Fruit fly (Drosophila melanogaster): ENCODE results near the gene MnM.

Gene MnM

DNA sequence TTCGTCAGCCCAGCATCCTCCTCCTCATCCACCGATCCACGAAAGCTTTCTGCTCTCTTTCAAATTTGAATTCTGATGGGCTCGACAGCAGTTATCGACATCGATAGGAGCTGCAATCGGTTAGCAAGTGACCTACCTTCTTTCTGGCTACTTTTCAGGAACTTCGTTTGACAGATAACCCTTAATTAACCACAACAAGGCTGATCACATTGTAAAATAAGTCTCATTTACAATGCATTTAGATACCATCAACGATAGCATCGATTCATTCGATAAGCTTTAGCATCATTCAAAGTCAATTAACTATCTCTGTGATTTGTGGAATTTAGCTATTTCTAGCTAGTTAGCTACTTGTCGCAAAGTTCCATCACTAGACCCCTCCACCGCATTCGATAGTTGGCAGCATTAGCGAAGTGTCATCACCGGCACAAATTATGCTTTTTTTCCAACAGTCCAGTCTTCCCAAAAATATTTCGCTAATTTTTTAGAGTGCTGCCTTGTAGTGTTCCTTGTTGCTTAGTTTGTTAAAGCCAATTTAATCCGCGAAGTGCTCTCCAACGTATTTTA, at the start of gene MnM, which contains the start of gene Girdin (continued):
- peak; percentile 21; the same call in 1 of the 3 replicates for TF ChIP-seq tgo (GFP tag; IDR thresholded peaks at IDR 0.05)
- no peak for TF ChIP-seq ttk (GFP tag; IDR thresholded peaks at IDR 0.05)
- TF ChIP-seq Doc2 (GFP tag; IDR thresholded peaks at IDR 0.05): no peak
- no peak for TF ChIP-seq Gsc (GFP tag; IDR thresholded peaks at IDR 0.05)
- TF ChIP-seq lilli (GFP tag; optimal IDR thresholded peaks at IDR 0.05): peak; percentile 87
- TF ChIP-seq jumu (GFP tag; optimal IDR thresholded peaks at IDR 0.05): peak; percentile 86
- no peak for TF ChIP-seq eyg (GFP tag; optimal IDR thresholded peaks at IDR 0.05)
- TF ChIP-seq CG4328 (GFP tag; optimal IDR thresholded peaks at IDR 0.05): no peak
- TF ChIP-seq trh (GFP tag; optimal IDR thresholded peaks at IDR 0.05): peak; percentile 17
- no peak for TF ChIP-seq tio (GFP tag; optimal IDR thresholded peaks at IDR 0.05)
- no peak for TF ChIP-seq CG17612 (GFP tag; IDR thresholded peaks at IDR 0.05)
- TF ChIP-seq ara (GFP tag; IDR thresholded peaks at IDR 0.05): peak; percentile 30; the same call in 1 of the 2 replicates
- TF ChIP-seq CG9876 (GFP tag; optimal IDR thresholded peaks at IDR 0.05): peak; percentile 60
- peak; percentile 19 for TF ChIP-seq Six4 (GFP tag; optimal IDR thresholded peaks at IDR 0.05)
- TF ChIP-seq HmgD (GFP tag; optimal IDR thresholded peaks at IDR 0.05): peak; percentile 95
- TF ChIP-seq Aef1 (GFP tag; IDR thresholded peaks at IDR 0.05): 0 out of 3 replicates have a peak, but pooled peaks have one; percentile 21
- no peak for TF ChIP-seq CG18476 (GFP tag; optimal IDR thresholded peaks at IDR 0.05)
- TF ChIP-seq sens (GFP tag): peak; percentile 71
- TF ChIP-seq Hr51 (GFP tag; optimal IDR thresholded peaks at IDR 0.05): peak in 1 of 2 experiments; percentile 74
- TF ChIP-seq E2f1 (GFP tag; IDR thresholded peaks at IDR 0.05): peak; percentile 25; the same call in 1 of the 2 replicates
- TF ChIP-seq CG11723 (GFP tag; optimal IDR thresholded peaks at IDR 0.05): no peak
- peak; percentile 72 for TF ChIP-seq Lhr (GFP tag; optimal IDR thresholded peaks at IDR 0.05)
- TF ChIP-seq Dp (GFP tag; optimal IDR thresholded peaks at IDR 0.05): peak; percentile 84
- TF ChIP-seq Dip2 (GFP tag; IDR thresholded peaks at IDR 0.05): no peak
- peak in 1 of 3 experiments; percentile 58 for TF ChIP-seq lola (GFP tag; optimal IDR thresholded peaks at IDR 0.05)
- peak; percentile 75 for TF ChIP-seq Abd-B (GFP tag; optimal IDR thresholded peaks at IDR 0.05)
- no peak for TF ChIP-seq aop (GFP tag; IDR thresholded peaks at IDR 0.05)
- peak; percentile 75 for TF ChIP-seq hbn (GFP tag; IDR thresholded peaks at IDR 0.05; ENCODE audit: partially characterized antibody)
- TF ChIP-seq Vsx1 (GFP tag; optimal IDR thresholded peaks at IDR 0.05): no peak
- peak; percentile 64 for TF ChIP-seq CG10543 (GFP tag; optimal IDR thresholded peaks at IDR 0.05)
- TF ChIP-seq run (tag; optimal IDR thresholded peaks at IDR 0.05): no peak
- TF ChIP-seq CG12104 (GFP tag; optimal IDR thresholded peaks at IDR 0.05): peak; percentile 41
- peak; percentile 65 for TF ChIP-seq phol (tag; optimal IDR thresholded peaks at IDR 0.05)
- TF ChIP-seq Nf-YB (GFP tag; optimal IDR thresholded peaks at IDR 0.05): no peak
- no peak for TF ChIP-seq gsb (GFP tag; IDR thresholded peaks at IDR 0.05)
- no peak for TF ChIP-seq CG12219 (GFP tag; optimal IDR thresholded peaks at IDR 0.05)
- no peak for TF ChIP-seq Oaz (GFP tag; IDR thresholded peaks at IDR 0.05)
- no peak for TF ChIP-seq cato (GFP tag; optimal IDR thresholded peaks at IDR 0.05; ENCODE audit: borderline replicate concordance)
- TF ChIP-seq al (GFP tag; IDR thresholded peaks at IDR 0.05): peak; percentile 44; the same call in 1 of the 2 replicates
- TF ChIP-seq tna (GFP tag; IDR thresholded peaks at IDR 0.05; ENCODE audit: partially characterized antibody): peak; percentile 43; the same call in 1 of the 2 replicates
- TF ChIP-seq CG2202 (tag; optimal IDR thresholded peaks at IDR 0.05): no peak
- peak; percentile 43 for TF ChIP-seq CG10654 (GFP tag; optimal IDR thresholded peaks at IDR 0.05)
- TF ChIP-seq CG8359 (GFP tag; optimal IDR thresholded peaks at IDR 0.05; ENCODE audit: borderline replicate concordance): no peak
- no peak for TF ChIP-seq slou (GFP tag; optimal IDR thresholded peaks at IDR 0.05)
- TF ChIP-seq vfl (GFP tag; optimal IDR thresholded peaks at IDR 0.05): peak; percentile 56
- TF ChIP-seq crc (GFP tag; optimal IDR thresholded peaks at IDR 0.05): peak; percentile 0
- peak; percentile 64 for TF ChIP-seq CG33213 (GFP tag; optimal IDR thresholded peaks at IDR 0.05)
- no peak for TF ChIP-seq Adf1 (GFP tag; IDR thresholded peaks at IDR 0.05)
- no peak for TF ChIP-seq CG3726 (GFP tag; IDR thresholded peaks at IDR 0.05)
- peak; percentile 28 for TF ChIP-seq da (GFP tag; optimal IDR thresholded peaks at IDR 0.05)
